Worm (Caenorhabditis elegans): ENCODE results near the gene W09H1.4.

W09H1.4 gene

DNA sequence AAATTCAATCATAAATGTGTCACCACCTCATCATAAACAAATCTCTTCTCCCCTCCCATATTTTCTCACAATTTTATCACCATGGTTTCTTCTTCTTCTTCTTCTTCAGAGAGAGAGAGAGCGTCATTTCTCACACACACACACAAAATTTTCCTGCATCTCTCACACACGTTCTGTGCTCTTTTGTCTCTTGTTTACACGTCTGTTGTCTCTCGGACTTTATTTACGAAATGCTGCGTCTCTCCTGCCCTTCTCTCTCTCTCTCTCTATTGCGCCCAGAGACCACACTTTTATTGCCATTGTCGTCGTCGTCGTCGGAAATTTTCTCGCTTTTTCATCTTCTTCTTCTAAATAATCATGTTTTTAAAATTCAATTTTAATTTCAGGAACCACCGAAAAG lies 11.8 kb downstream of the W09H1.4 start, which contains the start of gene lec-1 (continued):
- TF ChIP-seq pha-2 (tag; optimal IDR thresholded peaks at IDR 0.05) (no peak), fkh-6 (tag; optimal IDR thresholded peaks at IDR 0.05) (no peak), elt-2 (tag; optimal IDR thresholded peaks at IDR 0.05) (no peak), sox-2 (GFP tag; IDR thresholded peaks at IDR 0.05) (no peak), nhr-11 (tag; optimal IDR thresholded peaks at IDR 0.05) (no peak), K02D7.2 (tag; optimal IDR thresholded peaks at IDR 0.05) (no peak), T23F11.4 (GFP tag; optimal IDR thresholded peaks at IDR 0.05) (no peak), pha-4 (tag; optimal IDR thresholded peaks at IDR 0.05) (no peak), madf-2 (tag; optimal IDR thresholded peaks at IDR 0.05) (no peak), hlh-30 (tag; optimal IDR thresholded peaks at IDR 0.05; ENCODE audit: insufficient read depth) (no peak), C38D4.7 (GFP tag; optimal IDR thresholded peaks at IDR 0.05) (no peak), hlh-8 (tag; optimal IDR thresholded peaks at IDR 0.05) (no peak), hlh-15 (tag; optimal IDR thresholded peaks at IDR 0.05) (no peak), rnt-1 (tag; optimal IDR thresholded peaks at IDR 0.05) (peak; percentile 29), syd-9 (tag; optimal IDR thresholded peaks at IDR 0.05) (no peak), elt-4 (tag; optimal IDR thresholded peaks at IDR 0.05) (no peak), ceh-14 (tag; optimal IDR thresholded peaks at IDR 0.05) (peak; percentile 31), gmeb-2 (tag; optimal IDR thresholded peaks at IDR 0.05) (no peak), odd-2 (tag; optimal IDR thresholded peaks at IDR 0.05) (no peak), ceh-19 (GFP tag; optimal IDR thresholded peaks at IDR 0.05) (no peak), nhr-232 (tag; optimal IDR thresholded peaks at IDR 0.05) (no peak), ceh-31 (tag; optimal IDR thresholded peaks at IDR 0.05) (peak; percentile 52), ceh-34 (tag; optimal IDR thresholded peaks at IDR 0.05) (peak; percentile 18), lim-6 (tag; optimal IDR thresholded peaks at IDR 0.05) (no peak), ceh-24 (tag; optimal IDR thresholded peaks at IDR 0.05) (no peak), lin-11 (tag; optimal IDR thresholded peaks at IDR 0.05) (no peak), ceh-45 (GFP tag; IDR thresholded peaks at IDR 0.05) (no peak), ztf-16 (tag; optimal IDR thresholded peaks at IDR 0.05) (no peak), unc-86 (tag; optimal IDR thresholded peaks at IDR 0.05) (no peak), fkh-10 (GFP tag; optimal IDR thresholded peaks at IDR 0.05) (no peak), dmd-4 (tag; optimal IDR thresholded peaks at IDR 0.05; ENCODE audit: borderline replicate concordance) (peak; percentile 36), F13H6.1 (tag; optimal IDR thresholded peaks at IDR 0.05) (no peak), pros-1 (tag; optimal IDR thresholded peaks at IDR 0.05) (no peak), dve-1 (tag; optimal IDR thresholded peaks at IDR 0.05) (peak; percentile 62), ceh-48 (tag; optimal IDR thresholded peaks at IDR 0.05) (no peak)

DNA sequence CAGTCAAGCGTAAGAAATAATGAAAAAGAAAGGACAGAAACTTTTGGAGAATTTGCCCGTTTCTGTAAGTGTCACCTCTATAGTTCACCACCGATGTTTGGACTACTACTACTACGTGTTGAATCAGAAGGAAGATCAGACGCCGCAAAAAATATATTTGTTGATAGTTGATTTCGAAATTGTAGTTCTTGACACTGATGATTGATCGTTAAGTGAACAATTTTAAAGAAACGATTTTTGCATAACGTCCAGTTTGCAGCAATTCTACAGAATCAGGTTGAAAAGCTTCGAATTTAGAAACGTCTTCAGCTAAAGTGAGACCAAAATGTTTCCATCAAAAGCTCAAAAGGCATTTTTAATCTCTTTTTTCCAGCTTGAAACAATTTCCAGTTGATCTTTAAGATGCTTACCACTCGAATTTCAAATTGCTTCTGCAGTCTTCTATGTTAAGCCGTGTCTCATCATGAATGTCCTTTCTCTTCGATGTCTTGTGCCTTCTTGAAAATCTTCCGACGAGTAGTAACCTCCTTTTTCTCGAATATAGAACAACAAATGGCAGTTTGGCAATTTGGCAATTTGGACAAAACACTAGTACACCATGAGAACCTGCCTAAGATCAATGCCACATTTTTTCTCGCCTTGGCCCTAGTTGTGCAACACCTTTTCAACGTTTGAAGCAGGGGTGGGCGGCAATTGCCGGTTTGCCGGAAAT lies 12.5 kb downstream of the W09H1.4 start:
- TF ChIP-seq ceh-45 (GFP tag; IDR thresholded peaks at IDR 0.05) (no peak), ztf-16 (tag; optimal IDR thresholded peaks at IDR 0.05) (no peak), elt-4 (tag; optimal IDR thresholded peaks at IDR 0.05) (no peak), hlh-30 (tag; optimal IDR thresholded peaks at IDR 0.05; ENCODE audit: insufficient read depth) (no peak), unc-55 (GFP tag; optimal IDR thresholded peaks at IDR 0.05) (no peak), unc-3 (GFP tag; conservative IDR thresholded peaks at IDR 0.05) (no peak), unc-3 (tag; optimal IDR thresholded peaks at IDR 0.05) (no peak), lim-6 (tag; optimal IDR thresholded peaks at IDR 0.05) (no peak), hlh-13 (GFP tag; optimal IDR thresholded peaks at IDR 0.05) (no peak), dve-1 (tag; optimal IDR thresholded peaks at IDR 0.05) (no peak), ahr-1 (tag; optimal IDR thresholded peaks at IDR 0.05) (no peak), C08G9.2 (tag; optimal IDR thresholded peaks at IDR 0.05) (no peak), K09A11.1 (tag; optimal IDR thresholded peaks at IDR 0.05; ENCODE audit: insufficient read depth) (no peak), sox-2 (GFP tag; IDR thresholded peaks at IDR 0.05) (no peak), tbx-2 (tag; optimal IDR thresholded peaks at IDR 0.05) (no peak), sox-4 (tag; optimal IDR thresholded peaks at IDR 0.05) (no peak), pag-3 (tag; optimal IDR thresholded peaks at IDR 0.05; ENCODE audit: borderline replicate concordance) (no peak), fkh-10 (GFP tag; optimal IDR thresholded peaks at IDR 0.05) (no peak)

All from whole organism, late embryonic.